Fruit fly (Drosophila melanogaster): ENCODE results near the gene lectin-37Da.

- TF ChIP-seq cnc (optimal IDR thresholded peaks at IDR 0.05) (no peak), kay (GFP tag; ENCODE audit: borderline replicate concordance) (no peak), CG12768 (GFP tag; optimal IDR thresholded peaks at IDR 0.05) (peak; percentile 68), bab1 (GFP tag; optimal IDR thresholded peaks at IDR 0.05) (no peak), CG7101 (tag; optimal IDR thresholded peaks at IDR 0.05) (peak; percentile 48), CG11617 (GFP tag; optimal IDR thresholded peaks at IDR 0.05) (peak; percentile 42), Mnt (GFP tag; optimal IDR thresholded peaks at IDR 0.05) (no peak), CG1620 (GFP tag; optimal IDR thresholded peaks at IDR 0.05) (no peak), CG7045 (GFP tag; optimal IDR thresholded peaks at IDR 0.05) (peak; percentile 23), Hr96 (GFP tag; optimal IDR thresholded peaks at IDR 0.05) (peak; percentile 43)
Measured at dm6 chr2L:19397617-19398316, 20.4 kb upstream of the lectin-37Da start.

Data from whole organism, adult.